Fruit fly (Drosophila melanogaster): ENCODE data around the gene Tbc1d15-17.

- TF ChIP-seq CG8478 (optimal IDR thresholded peaks at IDR 0.05) = no peak
- TF ChIP-seq CTCF (optimal IDR thresholded peaks at IDR 0.05) = peak; percentile 21 to 57
Observed at dm6 chr2L:207129-207813, at the start of gene Tbc1d15-17, which contains the start of gene CG11617.
